Fruit fly (Drosophila melanogaster): ENCODE measurements around the gene Rpn1.

The Rpn1 gene

dm6 chr3L:19909234-19910053 is 5.4 kb upstream of the Rpn1 start:
- TF ChIP-seq CG33017 (tag; optimal IDR thresholded peaks at IDR 0.05) (peak; percentile 43), CG1620 (GFP tag; optimal IDR thresholded peaks at IDR 0.05) (peak; percentile 47), toe (GFP tag; optimal IDR thresholded peaks at IDR 0.05) (no peak), Hr96 (GFP tag; optimal IDR thresholded peaks at IDR 0.05) (no peak), cic (GFP tag; optimal IDR thresholded peaks at IDR 0.05) (no peak), CG14711 (tag; optimal IDR thresholded peaks at IDR 0.05) (peak; percentile 48), ovo (GFP tag; optimal IDR thresholded peaks at IDR 0.05) (no peak), CG5204 (GFP tag; optimal IDR thresholded peaks at IDR 0.05) (no peak), Crg-1 (GFP tag; optimal IDR thresholded peaks at IDR 0.05) (no peak), CG11617 (GFP tag; optimal IDR thresholded peaks at IDR 0.05) (peak; percentile 47), pad (GFP tag; optimal IDR thresholded peaks at IDR 0.05) (peak; percentile 55), tj (GFP tag; optimal IDR thresholded peaks at IDR 0.05) (no peak), CG12768 (GFP tag; optimal IDR thresholded peaks at IDR 0.05) (no peak), CG7101 (tag; optimal IDR thresholded peaks at IDR 0.05) (peak; percentile 43), bab1 (GFP tag; optimal IDR thresholded peaks at IDR 0.05) (peak; percentile 19), kay (GFP tag; ENCODE audit: borderline replicate concordance) (no peak), Mnt (GFP tag; optimal IDR thresholded peaks at IDR 0.05) (peak; percentile 29), Clk (GFP tag; optimal IDR thresholded peaks at IDR 0.05) (no peak), CG7045 (GFP tag; optimal IDR thresholded peaks at IDR 0.05) (no peak), cnc (optimal IDR thresholded peaks at IDR 0.05) (no peak)

- TF ChIP-seq bab1 (GFP tag; optimal IDR thresholded peaks at IDR 0.05) = peak; percentile 51
- TF ChIP-seq CG14711 (tag; optimal IDR thresholded peaks at IDR 0.05) = peak; percentile 81
- no peak for TF ChIP-seq cnc (optimal IDR thresholded peaks at IDR 0.05)
- TF ChIP-seq CG12768 (GFP tag; optimal IDR thresholded peaks at IDR 0.05) = no peak
- TF ChIP-seq tj (GFP tag; optimal IDR thresholded peaks at IDR 0.05) = no peak
- peak; percentile 58 for TF ChIP-seq Mnt (GFP tag; optimal IDR thresholded peaks at IDR 0.05)
- peak; percentile 62 for TF ChIP-seq CG11617 (GFP tag; optimal IDR thresholded peaks at IDR 0.05)
- TF ChIP-seq cic (GFP tag; optimal IDR thresholded peaks at IDR 0.05) = peak; percentile 47
- TF ChIP-seq pad (GFP tag; optimal IDR thresholded peaks at IDR 0.05) = peak; percentile 47
- peak; percentile 51 for TF ChIP-seq CG7101 (tag; optimal IDR thresholded peaks at IDR 0.05)
Measured at dm6 chr3L:19910054-19910414, 4.8 kb upstream of the Rpn1 start, which contains the start of the genes Mi-2 and Prp3. Mi-2 (minus strand) TSS chr3L:19910215. Prp3 (plus strand) TSS chr3L:19910300.

- TF ChIP-seq cic (GFP tag; optimal IDR thresholded peaks at IDR 0.05) (no peak), bab1 (GFP tag; optimal IDR thresholded peaks at IDR 0.05) (peak; percentile 18), cnc (optimal IDR thresholded peaks at IDR 0.05) (no peak)
Measured at dm6 chr3L:19913328-19913936, 1.4 kb upstream of the Rpn1 start, which contains the start of gene Mtr3. Mtr3 (minus strand) TSS chr3L:19913715.

- peak; percentile 91 for TF ChIP-seq tj (GFP tag; optimal IDR thresholded peaks at IDR 0.05)
- no peak for TF ChIP-seq CG33017 (tag; optimal IDR thresholded peaks at IDR 0.05)
Measured at dm6 chr3L:19919981-19920380, 5.1 kb downstream of the Rpn1 start.

dm6 chr3L:19922833-19923745 is 8.2 kb downstream of the Rpn1 start, which contains the start of gene Pfdn6:
Pfdn6 (plus strand) TSS chr3L:19923671.
- TF ChIP-seq CG7045 (GFP tag; optimal IDR thresholded peaks at IDR 0.05) (peak; percentile 79), cnc (optimal IDR thresholded peaks at IDR 0.05) (no peak), Clk (GFP tag; optimal IDR thresholded peaks at IDR 0.05) (peak; percentile 76), Mnt (GFP tag; optimal IDR thresholded peaks at IDR 0.05) (peak; percentile 88), tj (GFP tag; optimal IDR thresholded peaks at IDR 0.05) (peak; percentile 80), CG1620 (GFP tag; optimal IDR thresholded peaks at IDR 0.05) (peak; percentile 77), toe (GFP tag; optimal IDR thresholded peaks at IDR 0.05) (peak; percentile 61), cic (GFP tag; optimal IDR thresholded peaks at IDR 0.05) (peak; percentile 43), bab1 (GFP tag; optimal IDR thresholded peaks at IDR 0.05) (peak; percentile 97), CG33017 (tag; optimal IDR thresholded peaks at IDR 0.05) (peak; percentile 64), CG7101 (tag; optimal IDR thresholded peaks at IDR 0.05) (peak; percentile 70), Crg-1 (GFP tag; optimal IDR thresholded peaks at IDR 0.05) (peak; percentile 85), CG12768 (GFP tag; optimal IDR thresholded peaks at IDR 0.05) (peak; percentile 69), CG5204 (GFP tag; optimal IDR thresholded peaks at IDR 0.05) (no peak), pad (GFP tag; optimal IDR thresholded peaks at IDR 0.05) (peak; percentile 78), CG11617 (GFP tag; optimal IDR thresholded peaks at IDR 0.05) (peak; percentile 94), kay (GFP tag; ENCODE audit: borderline replicate concordance) (no peak), CG14711 (tag; optimal IDR thresholded peaks at IDR 0.05) (peak; percentile 67), Hr96 (GFP tag; optimal IDR thresholded peaks at IDR 0.05) (no peak), ovo (GFP tag; optimal IDR thresholded peaks at IDR 0.05) (peak; percentile 65)
